Worm (Caenorhabditis elegans) whole organism, L1 larva: ENCODE measurements around the gene pfd-2.

Experiments
- alr-1 ChIP-seq: fragments of 200-800 bp; sonication (Bioruptor generic); optimal IDR thresholded peaks from 2 replicates; lab custom pipeline; 2018; ENCODE audit warnings: borderline replicate concordance, mild to moderate bottlenecking, missing genetic modification characterization, missing compliant biosample characterization
- aly-2 ChIP-seq: fragments of 150-350 bp; optimal IDR thresholded peaks from 2 replicates; lab custom pipeline; 2014; ENCODE audit warnings: missing biosample characterization, missing genetic modification characterization
- fos-1 ChIP-seq: fragments of 150-350 bp; optimal IDR thresholded peaks from 2 replicates; lab custom pipeline; 2014; ENCODE audit warnings: missing biosample characterization, missing genetic modification characterization
- lin-14 ChIP-seq: fragments of 200-800 bp; sonication (Bioruptor generic); optimal IDR thresholded peaks from 2 replicates; lab custom pipeline; 2018; ENCODE audit warnings: mild to moderate bottlenecking, missing genetic modification characterization, moderate library complexity, missing compliant biosample characterization
- lin-15B ChIP-seq: fragments of 150-350 bp; sonication (generic microtip); optimal IDR thresholded peaks from 3 replicates; lab custom pipeline; 2014; ENCODE audit warnings: missing biosample characterization, missing genetic modification characterization
- lin-35 ChIP-seq, 2 experiments: fragments of 150-350 bp; optimal IDR thresholded peaks; 2 replicates each; lab custom pipeline; 2014; ENCODE audit warnings: missing biosample characterization in 2 of 2, missing genetic modification characterization in 2 of 2, missing genetic modification reagents in 2 of 2
- pqm-1 ChIP-seq: sonication (generic microtip); optimal IDR thresholded peaks from 3 replicates; lab custom pipeline; 2017; ENCODE audit warnings: missing biosample characterization, missing genetic modification characterization
- zag-1 ChIP-seq: fragments of 150-350 bp; optimal IDR thresholded peaks from 2 replicates; lab custom pipeline; 2014; ENCODE audit warnings: missing biosample characterization, missing genetic modification characterization

DNA sequence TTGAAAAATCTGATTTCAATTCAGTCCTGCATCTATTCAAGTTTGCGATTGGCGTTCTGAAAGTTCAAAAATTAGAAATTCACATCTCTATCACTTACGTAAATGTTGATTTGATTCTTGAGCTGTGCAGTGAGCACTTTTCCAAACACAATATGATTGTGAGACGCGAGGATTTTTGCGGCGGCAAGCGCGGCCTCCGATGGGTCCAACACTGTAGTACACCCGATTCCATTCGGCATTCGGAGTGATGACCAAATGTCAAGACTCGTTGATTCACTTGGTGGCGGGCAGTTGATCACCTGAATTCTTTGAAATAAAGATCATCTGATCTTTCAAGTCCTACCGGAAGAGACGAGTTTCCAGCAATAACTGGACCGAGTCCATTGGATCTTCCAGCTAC, 43.2 kb downstream of the pfd-2 start:
- TF ChIP-seq pqm-1 (tag; lab: Kevin White, UChicago) (no peak), lin-35 (GFP tag; optimal IDR thresholded peaks at IDR 0.05; lab: Kevin White, UChicago) (no peak), fos-1 (tag; lab: Kevin White, UChicago) (no peak), zag-1 (tag; lab: Kevin White, UChicago) (no peak), alr-1 (no peak), aly-2 (no peak), lin-15B (no peak), lin-14 (GFP tag; lab: Kevin White, UChicago) (no peak)
